Worm (Caenorhabditis elegans) whole organism, L4 larva: ENCODE data around the gene rfs-1.

Experiments used
- Y75B8A.6 ChIP-seq: fragments of 200-800 bp; sonication (Bioruptor generic); IDR thresholded peaks from 2 replicates; pipeline ENCODE4 v1.3.6; 2022; ENCODE audit warnings: missing genetic modification reagents, missing genetic modification characterization, missing compliant biosample characterization
- ceh-82 ChIP-seq: sonication (generic microtip); optimal IDR thresholded peaks from 2 replicates; lab custom pipeline; 2017; ENCODE audit warnings: missing biosample characterization, missing genetic modification characterization
- lin-1 ChIP-seq: fragments of 200-800 bp; sonication (Bioruptor generic); IDR thresholded peaks from 2 replicates; pipeline ENCODE4 v1.3.6; 2022; ENCODE audit warnings: missing genetic modification reagents, missing genetic modification characterization, missing compliant biosample characterization
- lir-3 ChIP-seq: sonication (generic microtip); optimal IDR thresholded peaks from 2 replicates; lab custom pipeline; 2016; ENCODE audit warnings: mild to moderate bottlenecking, missing genetic modification characterization, missing compliant biosample characterization
- nhr-11 ChIP-seq: fragments of 150-350 bp; optimal IDR thresholded peaks from 2 replicates; lab custom pipeline; 2014; ENCODE audit warnings: missing biosample characterization, missing genetic modification characterization
- unc-62 ChIP-seq, 3 experiments: fragments of 150-350 bp in 1 of 3; sonication (generic microtip); optimal IDR thresholded peaks in 2 of 3; peaks in 1 of 3; 1 replicate in 1 of 3; 2 replicates in 2 of 3; lab custom pipeline; 2014 to 2017; ENCODE audit warnings: missing biosample characterization in 3 of 3, missing genetic modification characterization in 3 of 3, missing genetic modification reagents in 3 of 3, missing genotype in 1 of 3
- zfp-2 ChIP-seq: sonication (generic microtip); optimal IDR thresholded peaks from 2 replicates; lab custom pipeline; 2016; ENCODE audit warnings: mild to moderate bottlenecking, missing genetic modification characterization, missing compliant biosample characterization
- ztf-11 ChIP-seq: fragments of 150-350 bp; optimal IDR thresholded peaks from 2 replicates; lab custom pipeline; 2014; ENCODE audit warnings: missing biosample characterization, missing genetic modification characterization

ce11 chrIII:8224769-8225168 lies 1.5 kb upstream of the rfs-1 start, which contains the start of gene mob-4:
- no peak for TF ChIP-seq nhr-11
- TF ChIP-seq unc-62 (GFP tag; optimal IDR thresholded peaks at IDR 0.05 in 1 of 2; lab: Kevin White, UChicago) = no peak
- no peak for TF ChIP-seq unc-62 (tag; optimal IDR thresholded peaks at IDR 0.05; lab: Kevin White, UChicago)
- no peak for TF ChIP-seq Y75B8A.6
- TF ChIP-seq ztf-11 = no peak
- no peak for TF ChIP-seq lin-1 (GFP tag; lab: Robert Waterston, UW)
- no peak for TF ChIP-seq ceh-82 (tag; lab: Kevin White, UChicago)
- TF ChIP-seq lir-3 (tag; lab: Kevin White, UChicago) = no peak
- no peak for TF ChIP-seq zfp-2 (tag; lab: Kevin White, UChicago)
